Worm (Caenorhabditis elegans) whole organism, L1 larva: Measurements from ENCODE around the gene knl-1.

Experiments used
- C04F5.9 ChIP-seq: sonication (generic microtip); optimal IDR thresholded peaks from 2 replicates; lab custom pipeline; 2016; ENCODE audit warnings: missing genetic modification characterization, missing compliant biosample characterization
- Y116A8C.19 ChIP-seq: sonication (generic microtip); optimal IDR thresholded peaks from 2 replicates; lab custom pipeline; 2016; ENCODE audit warnings: missing compliant biosample characterization, missing genetic modification characterization, borderline replicate concordance
- alr-1 ChIP-seq: fragments of 200-800 bp; sonication (Bioruptor generic); optimal IDR thresholded peaks from 2 replicates; lab custom pipeline; 2018; ENCODE audit warnings: borderline replicate concordance, mild to moderate bottlenecking, missing genetic modification characterization, missing compliant biosample characterization
- aly-2 ChIP-seq: fragments of 150-350 bp; optimal IDR thresholded peaks from 2 replicates; lab custom pipeline; 2014; ENCODE audit warnings: missing biosample characterization, missing genetic modification characterization
- ama-1 ChIP-seq: fragments of 150-350 bp; optimal IDR thresholded peaks from 2 replicates; lab custom pipeline; 2014
- blmp-1 ChIP-seq: fragments of 150-350 bp; optimal IDR thresholded peaks from 2 replicates; lab custom pipeline; 2014; ENCODE audit warnings: missing biosample characterization, missing genetic modification characterization
- ceh-63 ChIP-seq: fragments of 200-800 bp; sonication (Bioruptor generic); optimal IDR thresholded peaks from 2 replicates; lab custom pipeline; 2018; ENCODE audit warnings: mild to moderate bottlenecking, missing genetic modification characterization, missing compliant biosample characterization
- ceh-88 ChIP-seq: fragments of 200-800 bp; sonication (Bioruptor generic); IDR thresholded peaks from 2 replicates; pipeline ENCODE4 v1.3.6; 2022; ENCODE audit warnings: missing genetic modification characterization, missing compliant biosample characterization
- ceh-90 ChIP-seq: sonication (generic microtip); optimal IDR thresholded peaks from 2 replicates; lab custom pipeline; 2016; ENCODE audit warnings: missing genetic modification characterization, missing compliant biosample characterization
- ces-1 ChIP-seq: fragments of 150-350 bp; optimal IDR thresholded peaks from 2 replicates; lab custom pipeline; 2014; ENCODE audit warnings: missing biosample characterization, missing genetic modification reagents, missing genetic modification characterization
- efl-3 ChIP-seq: fragments of 200-800 bp; sonication (Bioruptor generic); optimal IDR thresholded peaks from 2 replicates; lab custom pipeline; 2018; ENCODE audit warnings: mild to moderate bottlenecking, missing genetic modification characterization, missing compliant biosample characterization
- egl-27 ChIP-seq, 2 experiments: fragments of 150-350 bp in 1 of 2; sonication (generic microtip); optimal IDR thresholded peaks; 3 replicates each; lab custom pipeline; 2017 to 2018; ENCODE audit warnings: missing biosample characterization in 2 of 2, missing genetic modification characterization in 2 of 2, missing genetic modification reagents in 2 of 2
- ets-5 ChIP-seq: fragments of 200-800 bp; sonication (Bioruptor generic); IDR thresholded peaks from 2 replicates; pipeline ENCODE4 v1.3.6; 2022; ENCODE audit warnings: missing genetic modification characterization, missing compliant biosample characterization
- fkh-10 ChIP-seq: sonication (generic microtip); optimal IDR thresholded peaks from 2 replicates; lab custom pipeline; 2017; ENCODE audit warnings: missing biosample characterization, missing genetic modification reagents, missing genetic modification characterization
- fos-1 ChIP-seq: fragments of 150-350 bp; optimal IDR thresholded peaks from 2 replicates; lab custom pipeline; 2014; ENCODE audit warnings: missing biosample characterization, missing genetic modification characterization
- grh-1 ChIP-seq: fragments of 200-800 bp; sonication (Bioruptor generic); IDR thresholded peaks from 2 replicates; pipeline ENCODE4 v1.3.6; 2022; ENCODE audit warnings: missing genetic modification reagents, missing genetic modification characterization, missing compliant biosample characterization
- hlh-17 ChIP-seq: fragments of 200-800 bp; sonication (Bioruptor generic); optimal IDR thresholded peaks from 2 replicates; lab custom pipeline; 2018; ENCODE audit warnings: missing genetic modification characterization, mild to moderate bottlenecking, missing compliant biosample characterization, moderate library complexity, borderline replicate concordance
- hlh-4 ChIP-seq: sonication (generic microtip); optimal IDR thresholded peaks from 2 replicates; lab custom pipeline; 2016; ENCODE audit warnings: mild to moderate bottlenecking, missing genetic modification characterization, missing compliant biosample characterization
- hpl-2 ChIP-seq: fragments of 150-350 bp; optimal IDR thresholded peaks from 2 replicates; lab custom pipeline; 2014; ENCODE audit warnings: missing biosample characterization, missing genetic modification reagents, missing genetic modification characterization
- irx-1 ChIP-seq: sonication (generic microtip); optimal IDR thresholded peaks from 2 replicates; lab custom pipeline; 2016; ENCODE audit warnings: missing genetic modification characterization, missing compliant biosample characterization
- isw-1 ChIP-seq: fragments of 200-800 bp; sonication (Bioruptor generic); IDR thresholded peaks from 2 replicates; pipeline ENCODE4 v1.3.6; 2022; ENCODE audit warnings: missing genetic modification characterization, missing compliant biosample characterization
- jun-1 ChIP-seq: fragments of 150-350 bp; optimal IDR thresholded peaks from 2 replicates; lab custom pipeline; 2014; ENCODE audit warnings: missing biosample characterization, missing genetic modification reagents, missing genetic modification characterization
- lin-13 ChIP-seq: fragments of 150-350 bp; optimal IDR thresholded peaks from 2 replicates; lab custom pipeline; 2014; ENCODE audit warnings: missing biosample characterization, missing genetic modification reagents, missing genetic modification characterization
- lin-15B ChIP-seq: fragments of 150-350 bp; sonication (generic microtip); optimal IDR thresholded peaks from 3 replicates; lab custom pipeline; 2014; ENCODE audit warnings: missing biosample characterization, missing genetic modification characterization
- lin-35 ChIP-seq, 2 experiments: fragments of 150-350 bp; optimal IDR thresholded peaks; 2 replicates each; lab custom pipeline; 2014; ENCODE audit warnings: missing biosample characterization in 2 of 2, missing genetic modification characterization in 2 of 2, missing genetic modification reagents in 2 of 2
- lsy-2 ChIP-seq, 2 experiments: fragments of 150-350 bp; optimal IDR thresholded peaks; 2 replicates each; lab custom pipeline; 2014; ENCODE audit warnings: missing biosample characterization in 2 of 2, missing genetic modification characterization in 2 of 2
- mab-9 ChIP-seq: fragments of 200-800 bp; sonication (Bioruptor generic); IDR thresholded peaks from 2 replicates; pipeline ENCODE4 v1.3.6; 2022; ENCODE audit warnings: missing genetic modification reagents, missing genetic modification characterization, missing compliant biosample characterization
- mep-1 ChIP-seq: fragments of 150-350 bp; optimal IDR thresholded peaks from 2 replicates; lab custom pipeline; 2014; ENCODE audit warnings: missing biosample characterization, missing genetic modification characterization
- nhr-19 ChIP-seq: fragments of 200-800 bp; sonication (Bioruptor generic); conservative IDR thresholded peaks from 2 replicates; pipeline ENCODE4 v1.3.6; 2022; ENCODE audit warnings: missing genetic modification characterization, missing compliant biosample characterization
- nhr-20 ChIP-seq: sonication (generic microtip); optimal IDR thresholded peaks from 2 replicates; lab custom pipeline; 2016; ENCODE audit warnings: mild to moderate bottlenecking, missing genetic modification characterization, missing compliant biosample characterization
- nhr-237 ChIP-seq: fragments of 150-350 bp; optimal IDR thresholded peaks from 2 replicates; lab custom pipeline; 2014; ENCODE audit warnings: missing biosample characterization, missing genetic modification characterization
- nhr-28 ChIP-seq: fragments of 150-350 bp; optimal IDR thresholded peaks from 2 replicates; lab custom pipeline; 2014; ENCODE audit warnings: missing biosample characterization, missing genetic modification characterization
- nhr-71 ChIP-seq: sonication (generic microtip); optimal IDR thresholded peaks from 2 replicates; lab custom pipeline; 2016; ENCODE audit warnings: mild to moderate bottlenecking, missing genetic modification characterization, moderate library complexity, missing compliant biosample characterization
- nhr-77 ChIP-seq: fragments of 150-350 bp; optimal IDR thresholded peaks from 2 replicates; lab custom pipeline; 2014; ENCODE audit warnings: missing biosample characterization, missing genetic modification characterization
- nhr-84 ChIP-seq: sonication (generic microtip); optimal IDR thresholded peaks from 2 replicates; lab custom pipeline; 2017; ENCODE audit warnings: missing biosample characterization, missing genetic modification characterization
- nhr-85 ChIP-seq: sonication (generic microtip); peaks from one replicate; lab custom pipeline; 2016; ENCODE audit warnings: missing genetic modification characterization, inconsistent platforms, missing compliant biosample characterization
- nhr-90 ChIP-seq: sonication (generic microtip); optimal IDR thresholded peaks from 2 replicates; lab custom pipeline; 2016; ENCODE audit warnings: mild to moderate bottlenecking, missing genetic modification characterization, missing compliant biosample characterization; ENCODE audit not compliant: poor library complexity
- pag-3 ChIP-seq: sonication (generic microtip); optimal IDR thresholded peaks from 2 replicates; lab custom pipeline; 2017; ENCODE audit warnings: missing genetic modification characterization, mild to moderate bottlenecking, missing compliant biosample characterization, antibody characterized with exemption, borderline replicate concordance; ENCODE audit not compliant: insufficient read depth
- pqm-1 ChIP-seq: sonication (generic microtip); optimal IDR thresholded peaks from 3 replicates; lab custom pipeline; 2017; ENCODE audit warnings: missing biosample characterization, missing genetic modification characterization
- rnt-1 ChIP-seq: sonication (generic microtip); optimal IDR thresholded peaks from 2 replicates; lab custom pipeline; 2016; ENCODE audit warnings: mild to moderate bottlenecking, missing genetic modification characterization, moderate library complexity, missing compliant biosample characterization
- skn-1 ChIP-seq: fragments of 150-350 bp; optimal IDR thresholded peaks from 2 replicates; lab custom pipeline; 2014; ENCODE audit warnings: missing biosample characterization, missing genetic modification characterization
- snpc-4 ChIP-seq: fragments of 150-350 bp; optimal IDR thresholded peaks from 2 replicates; lab custom pipeline; 2014; ENCODE audit warnings: missing biosample characterization, missing genetic modification characterization
- snu-23 ChIP-seq: sonication (generic microtip); optimal IDR thresholded peaks from 2 replicates; lab custom pipeline; 2016; ENCODE audit warnings: missing genetic modification characterization, missing compliant biosample characterization
- sox-4 ChIP-seq: sonication (generic microtip); optimal IDR thresholded peaks from 2 replicates; lab custom pipeline; 2016; ENCODE audit warnings: missing genetic modification characterization, missing compliant biosample characterization
- sptf-1 ChIP-seq: fragments of 150-350 bp; optimal IDR thresholded peaks from 2 replicates; lab custom pipeline; 2014; ENCODE audit warnings: missing biosample characterization, missing genetic modification characterization
- sup-37 ChIP-seq: fragments of 200-800 bp; sonication (Bioruptor generic); optimal IDR thresholded peaks from 2 replicates; lab custom pipeline; 2018; ENCODE audit warnings: mild to moderate bottlenecking, missing genetic modification characterization, missing compliant biosample characterization
- tlp-1 ChIP-seq: fragments of 150-350 bp; optimal IDR thresholded peaks from 2 replicates; lab custom pipeline; 2014; ENCODE audit warnings: missing biosample characterization, missing genetic modification characterization
- unc-130 ChIP-seq: fragments of 150-350 bp; optimal IDR thresholded peaks from 2 replicates; lab custom pipeline; 2017; ENCODE audit warnings: missing biosample characterization, missing genetic modification characterization, inconsistent platforms
- unc-30 ChIP-seq: sonication (generic microtip); optimal IDR thresholded peaks from 2 replicates; lab custom pipeline; 2017; ENCODE audit warnings: missing biosample characterization, missing genetic modification characterization
- unc-62 ChIP-seq: fragments of 150-350 bp; optimal IDR thresholded peaks from 2 replicates; lab custom pipeline; 2014; ENCODE audit warnings: missing biosample characterization, missing genetic modification reagents, missing genetic modification characterization
- unc-86 ChIP-seq: sonication (generic microtip); optimal IDR thresholded peaks from 2 replicates; lab custom pipeline; 2016; ENCODE audit warnings: missing genetic modification characterization, missing compliant biosample characterization
- unc-98 ChIP-seq: fragments of 200-800 bp; sonication (Bioruptor generic); IDR thresholded peaks from 2 replicates; pipeline ENCODE4 v1.3.6; 2022; ENCODE audit warnings: missing genetic modification characterization, missing compliant biosample characterization
- vab-15 ChIP-seq: sonication (generic microtip); optimal IDR thresholded peaks from 2 replicates; lab custom pipeline; 2017; ENCODE audit warnings: missing genotype, mild to moderate bottlenecking, missing genetic modification characterization, missing compliant biosample characterization
- zag-1 ChIP-seq: fragments of 150-350 bp; optimal IDR thresholded peaks from 2 replicates; lab custom pipeline; 2014; ENCODE audit warnings: missing biosample characterization, missing genetic modification characterization
- ztf-4 ChIP-seq: fragments of 150-350 bp; optimal IDR thresholded peaks from 2 replicates; lab custom pipeline; 2014; ENCODE audit warnings: missing biosample characterization, missing genetic modification characterization

Gene knl-1

DNA sequence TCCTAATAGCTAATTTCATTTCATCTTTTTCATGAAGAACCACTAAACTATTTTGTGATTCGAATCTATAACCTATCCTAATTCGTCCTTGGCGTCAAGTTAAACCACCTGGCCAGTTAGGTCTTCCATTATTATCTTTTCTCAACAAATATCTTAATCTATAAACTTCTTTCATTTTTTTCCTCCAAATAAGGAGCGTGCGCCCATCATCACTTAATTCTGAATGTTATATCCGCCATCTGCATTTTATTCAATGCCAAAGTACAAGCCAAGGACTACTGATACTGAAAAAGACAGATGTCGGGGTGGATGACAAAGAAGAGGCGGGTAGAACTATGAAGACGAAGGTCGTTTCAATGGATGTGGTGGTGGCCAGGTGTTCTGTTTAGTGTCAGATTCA is 21.5 kb upstream of the knl-1 start:
- no peak for TF ChIP-seq sptf-1 (tag; lab: Kevin White, UChicago)
- no peak for TF ChIP-seq ama-1 (lab: Kevin White, UChicago)
- no peak for TF ChIP-seq ets-5 (GFP tag; lab: Robert Waterston, UW)
- no peak for TF ChIP-seq C04F5.9 (tag; lab: Kevin White, UChicago)
- TF ChIP-seq irx-1 (tag; lab: Kevin White, UChicago) = no peak
- TF ChIP-seq zag-1 (tag; lab: Kevin White, UChicago) = no peak
- no peak for TF ChIP-seq mab-9 (GFP tag; lab: Robert Waterston, UW)
- TF ChIP-seq nhr-71 (tag; lab: Kevin White, UChicago) = peak; percentile 16
- TF ChIP-seq hlh-4 = no peak
- no peak for TF ChIP-seq aly-2 (tag; lab: Kevin White, UChicago)
- TF ChIP-seq efl-3 (GFP tag; lab: Kevin White, UChicago) = no peak
- TF ChIP-seq isw-1 (GFP tag; lab: Robert Waterston, UW) = no peak
- TF ChIP-seq hlh-17 (GFP tag; lab: Kevin White, UChicago) = no peak
- no peak for TF ChIP-seq unc-86
- TF ChIP-seq lsy-2 (tag; optimal IDR thresholded peaks at IDR 0.05; lab: Kevin White, UChicago) = peak in 1 of 2 experiments; percentile 18
- no peak for TF ChIP-seq grh-1 (GFP tag; lab: Robert Waterston, UW)
- no peak for TF ChIP-seq rnt-1 (tag; lab: Kevin White, UChicago)
- TF ChIP-seq nhr-84 (tag; lab: Kevin White, UChicago) = no peak
- no peak for TF ChIP-seq nhr-19
- no peak for TF ChIP-seq alr-1 (tag; lab: Kevin White, UChicago)
- no peak for TF ChIP-seq fkh-10 (GFP tag; lab: Kevin White, UChicago)
- TF ChIP-seq blmp-1 (tag; lab: Kevin White, UChicago) = peak; percentile 36
- TF ChIP-seq hpl-2 = no peak
- no peak for TF ChIP-seq jun-1 (tag; lab: Kevin White, UChicago)
- no peak for TF ChIP-seq nhr-28 (tag; lab: Kevin White, UChicago)
- no peak for TF ChIP-seq lin-35 (GFP tag; optimal IDR thresholded peaks at IDR 0.05; lab: Kevin White, UChicago)
- no peak for TF ChIP-seq ztf-4
- no peak for TF ChIP-seq ceh-63 (GFP tag; lab: Kevin White, UChicago)
- peak; percentile 6 for TF ChIP-seq snu-23 (GFP tag; lab: Kevin White, UChicago)
- no peak for TF ChIP-seq Y116A8C.19 (tag; lab: Kevin White, UChicago)
- TF ChIP-seq skn-1 = no peak
- no peak for TF ChIP-seq sox-4
- TF ChIP-seq fos-1 (tag; lab: Kevin White, UChicago) = no peak
- no peak for TF ChIP-seq sup-37
- no peak for TF ChIP-seq unc-30 (tag; lab: Kevin White, UChicago)
- peak; percentile 56 for TF ChIP-seq mep-1 (tag; lab: Kevin White, UChicago)
- TF ChIP-seq nhr-77 (tag; lab: Kevin White, UChicago) = no peak
- no peak for TF ChIP-seq ces-1
- no peak for TF ChIP-seq nhr-90 (tag; lab: Kevin White, UChicago)
- TF ChIP-seq unc-62 = no peak
- peak; percentile 11 for TF ChIP-seq lin-13 (GFP tag; lab: Kevin White, UChicago)
- no peak for TF ChIP-seq unc-98 (GFP tag; lab: Robert Waterston, UW)
- TF ChIP-seq tlp-1 (tag; lab: Kevin White, UChicago) = no peak
- no peak for TF ChIP-seq vab-15 (tag; lab: Kevin White, UChicago)
- no peak for TF ChIP-seq pqm-1 (tag; lab: Kevin White, UChicago)
- no peak for TF ChIP-seq unc-130 (tag; lab: Kevin White, UChicago)
- TF ChIP-seq lin-15B (tag; lab: Kevin White, UChicago) = no peak
- no peak for TF ChIP-seq nhr-237
- TF ChIP-seq snpc-4 (tag; lab: Kevin White, UChicago) = no peak
- peak; percentile 79 for TF ChIP-seq nhr-85 (tag; lab: Kevin White, UChicago)
- TF ChIP-seq pag-3 (tag; lab: Kevin White, UChicago) = no peak
- no peak for TF ChIP-seq ceh-88 (GFP tag; lab: Robert Waterston, UW)
- no peak for TF ChIP-seq egl-27 (tag; optimal IDR thresholded peaks at IDR 0.05; lab: Kevin White, UChicago)
- TF ChIP-seq nhr-20 = no peak
- TF ChIP-seq ceh-90 (tag; lab: Kevin White, UChicago) = no peak
